Worm (Caenorhabditis elegans) whole organism, late embryonic: ENCODE results near the gene F46H5.2.

Experiments used
- C08G9.2 ChIP-seq: sonication (generic microtip); optimal IDR thresholded peaks from 2 replicates; lab custom pipeline; 2016; ENCODE audit warnings: mild to moderate bottlenecking, missing genetic modification characterization, moderate library complexity, missing compliant biosample characterization
- C38D4.7 ChIP-seq: fragments of 200-800 bp; sonication (Bioruptor generic); optimal IDR thresholded peaks from 2 replicates; lab custom pipeline; 2018; ENCODE audit warnings: mild to moderate bottlenecking, missing genetic modification characterization, moderate library complexity, missing compliant biosample characterization
- F13H6.1 ChIP-seq: sonication (generic microtip); optimal IDR thresholded peaks from 2 replicates; lab custom pipeline; 2016; ENCODE audit warnings: missing genetic modification characterization, missing compliant biosample characterization
- K02D7.2 ChIP-seq: sonication (generic microtip); optimal IDR thresholded peaks from 2 replicates; lab custom pipeline; 2017; ENCODE audit warnings: mild to moderate bottlenecking, missing genetic modification characterization, missing compliant biosample characterization
- K09A11.1 ChIP-seq: sonication (generic microtip); optimal IDR thresholded peaks from 2 replicates; lab custom pipeline; 2017; ENCODE audit warnings: antibody characterized with exemption, mild to moderate bottlenecking, missing genetic modification characterization, missing compliant biosample characterization; ENCODE audit not compliant: insufficient read depth
- T23F11.4 ChIP-seq: fragments of 200-800 bp; sonication (Bioruptor generic); optimal IDR thresholded peaks from 2 replicates; lab custom pipeline; 2018; ENCODE audit warnings: mild to moderate bottlenecking, missing genetic modification characterization, missing compliant biosample characterization
- Y22D7AL.16 ChIP-seq: sonication (generic microtip); optimal IDR thresholded peaks from 2 replicates; lab custom pipeline; 2016; ENCODE audit warnings: missing genetic modification characterization, missing compliant biosample characterization
- ahr-1 ChIP-seq: sonication (generic microtip); optimal IDR thresholded peaks from 2 replicates; lab custom pipeline; 2016; ENCODE audit warnings: missing genetic modification characterization, missing compliant biosample characterization
- ama-1 ChIP-seq: fragments of 150-350 bp; optimal IDR thresholded peaks from 2 replicates; lab custom pipeline; 2014
- ceh-19 ChIP-seq: fragments of 200-800 bp; sonication (Bioruptor generic); optimal IDR thresholded peaks from 2 replicates; lab custom pipeline; 2018; ENCODE audit warnings: mild to moderate bottlenecking, missing genetic modification characterization, missing compliant biosample characterization
- ceh-2 ChIP-seq: sonication (generic microtip); optimal IDR thresholded peaks from 2 replicates; lab custom pipeline; 2016; ENCODE audit warnings: missing genotype, missing genetic modification characterization, missing compliant biosample characterization
- ceh-24 ChIP-seq: sonication (generic microtip); optimal IDR thresholded peaks from 2 replicates; lab custom pipeline; 2016; ENCODE audit warnings: mild to moderate bottlenecking, missing genetic modification characterization, missing compliant biosample characterization
- ceh-30 ChIP-seq: fragments of 150-350 bp; optimal IDR thresholded peaks from 2 replicates; lab custom pipeline; 2014; ENCODE audit warnings: missing biosample characterization, missing genetic modification characterization
- ceh-34 ChIP-seq: sonication (generic microtip); optimal IDR thresholded peaks from 2 replicates; lab custom pipeline; 2016; ENCODE audit warnings: mild to moderate bottlenecking, missing genetic modification characterization, missing compliant biosample characterization
- ceh-45 ChIP-seq: fragments of 200-800 bp; sonication (Bioruptor generic); IDR thresholded peaks from 2 replicates; pipeline ENCODE4 v1.3.6; 2022; ENCODE audit warnings: missing genetic modification reagents, missing genetic modification characterization, missing compliant biosample characterization
- ceh-48 ChIP-seq: sonication (generic microtip); optimal IDR thresholded peaks from 2 replicates; lab custom pipeline; 2016; ENCODE audit warnings: missing genetic modification characterization, inconsistent platforms, missing compliant biosample characterization
- ceh-6 ChIP-seq: fragments of 200-800 bp; sonication (Bioruptor generic); optimal IDR thresholded peaks from 2 replicates; lab custom pipeline; 2018; ENCODE audit warnings: mild to moderate bottlenecking, missing genetic modification characterization, missing compliant biosample characterization
- dmd-4 ChIP-seq: sonication (generic microtip); optimal IDR thresholded peaks from 2 replicates; lab custom pipeline; 2016; ENCODE audit warnings: borderline replicate concordance, missing genetic modification characterization, missing compliant biosample characterization
- elt-4 ChIP-seq: sonication (generic microtip); optimal IDR thresholded peaks from 2 replicates; lab custom pipeline; 2016; ENCODE audit warnings: missing genetic modification characterization, missing compliant biosample characterization
- fax-1 ChIP-seq: sonication (generic microtip); optimal IDR thresholded peaks from 2 replicates; lab custom pipeline; 2016; ENCODE audit warnings: missing genotype, missing genetic modification characterization, missing compliant biosample characterization
- fkh-6 ChIP-seq: sonication (generic microtip); optimal IDR thresholded peaks from 2 replicates; lab custom pipeline; 2016; ENCODE audit warnings: missing genetic modification characterization, missing compliant biosample characterization
- gmeb-2 ChIP-seq: sonication (generic microtip); optimal IDR thresholded peaks from 2 replicates; lab custom pipeline; 2016; ENCODE audit warnings: missing genetic modification characterization, inconsistent platforms, missing compliant biosample characterization
- hlh-13 ChIP-seq: fragments of 200-800 bp; sonication (Bioruptor generic); optimal IDR thresholded peaks from 2 replicates; lab custom pipeline; 2018; ENCODE audit warnings: mild to moderate bottlenecking, missing genetic modification characterization, missing compliant biosample characterization
- hlh-30 ChIP-seq: sonication (generic microtip); optimal IDR thresholded peaks from 2 replicates; lab custom pipeline; 2017; ENCODE audit warnings: antibody characterized with exemption, missing genetic modification characterization, missing compliant biosample characterization; ENCODE audit not compliant: insufficient read depth
- hlh-6 ChIP-seq: sonication (generic microtip); optimal IDR thresholded peaks from 2 replicates; lab custom pipeline; 2016; ENCODE audit warnings: missing genotype, missing genetic modification characterization, missing compliant biosample characterization
- madf-2 ChIP-seq: sonication (generic microtip); optimal IDR thresholded peaks from 2 replicates; lab custom pipeline; 2017; ENCODE audit warnings: missing genetic modification characterization, missing compliant biosample characterization
- mec-3 ChIP-seq: sonication (generic microtip); optimal IDR thresholded peaks from 2 replicates; lab custom pipeline; 2016; ENCODE audit warnings: borderline replicate concordance, missing genetic modification characterization, missing compliant biosample characterization
- nfya-1 ChIP-seq: sonication (generic microtip); optimal IDR thresholded peaks from 2 replicates; lab custom pipeline; 2017; ENCODE audit warnings: missing genetic modification characterization, mild to moderate bottlenecking, missing compliant biosample characterization, antibody characterized with exemption, moderate library complexity
- pat-9 ChIP-seq: fragments of 200-800 bp; sonication (Bioruptor generic); optimal IDR thresholded peaks from 2 replicates; lab custom pipeline; 2018; ENCODE audit warnings: mild to moderate bottlenecking, missing genetic modification characterization, moderate library complexity, missing compliant biosample characterization
- pax-1 ChIP-seq: fragments of 150-350 bp; optimal IDR thresholded peaks from 2 replicates; lab custom pipeline; 2014; ENCODE audit warnings: missing biosample characterization, missing genetic modification characterization
- pqm-1 ChIP-seq: sonication (generic microtip); optimal IDR thresholded peaks from 2 replicates; lab custom pipeline; 2016; ENCODE audit warnings: missing genetic modification characterization, missing compliant biosample characterization
- pros-1 ChIP-seq: fragments of 150-350 bp; optimal IDR thresholded peaks from 2 replicates; lab custom pipeline; 2014; ENCODE audit warnings: missing biosample characterization, missing genetic modification reagents, missing genetic modification characterization
- ref-2 ChIP-seq: sonication (generic microtip); optimal IDR thresholded peaks from 2 replicates; lab custom pipeline; 2016; ENCODE audit warnings: missing genetic modification characterization, missing compliant biosample characterization
- rnt-1 ChIP-seq: sonication (generic microtip); optimal IDR thresholded peaks from 2 replicates; lab custom pipeline; 2016; ENCODE audit warnings: missing genetic modification characterization, missing compliant biosample characterization
- sdc-2 ChIP-seq: sonication (generic microtip); optimal IDR thresholded peaks from 2 replicates; lab custom pipeline; 2016; ENCODE audit warnings: missing genotype, missing genetic modification characterization, missing compliant biosample characterization
- sox-2 ChIP-seq: fragments of 200-800 bp; sonication (Bioruptor generic); IDR thresholded peaks from 2 replicates; pipeline ENCODE4 v1.3.6; 2022; ENCODE audit warnings: missing genetic modification reagents, missing genetic modification characterization, missing compliant biosample characterization
- sox-4 ChIP-seq: sonication (generic microtip); optimal IDR thresholded peaks from 2 replicates; lab custom pipeline; 2017; ENCODE audit warnings: mild to moderate bottlenecking, missing genetic modification characterization, inconsistent platforms, missing compliant biosample characterization
- tbx-2 ChIP-seq: sonication (generic microtip); optimal IDR thresholded peaks from 2 replicates; lab custom pipeline; 2016; ENCODE audit warnings: missing genetic modification characterization, missing compliant biosample characterization
- tbx-7 ChIP-seq: sonication (generic microtip); optimal IDR thresholded peaks from 2 replicates; lab custom pipeline; 2016; ENCODE audit warnings: missing genotype, missing genetic modification characterization, missing compliant biosample characterization
- ttx-3 ChIP-seq: sonication (generic microtip); optimal IDR thresholded peaks from 2 replicates; lab custom pipeline; 2016; ENCODE audit warnings: missing genetic modification reagents, missing genetic modification characterization, missing compliant biosample characterization
- unc-3 ChIP-seq, 2 experiments: fragments of 200-800 bp in 1 of 2; sonication (Bioruptor generic) in 1 of 2; sonication (generic microtip) in 1 of 2; conservative IDR thresholded peaks in 1 of 2; optimal IDR thresholded peaks in 1 of 2; 2 replicates each; pipeline versions ENCODE4 v1.3.6 to Lab custom; 2016 to 2022; ENCODE audit warnings: missing compliant biosample characterization in 2 of 2, missing genetic modification characterization in 2 of 2, missing genetic modification reagents in 1 of 2
- unc-55 ChIP-seq: sonication (generic microtip); optimal IDR thresholded peaks from 2 replicates; lab custom pipeline; 2017; ENCODE audit warnings: missing biosample characterization, missing genetic modification reagents, missing genetic modification characterization
- unc-86 ChIP-seq: sonication (generic microtip); optimal IDR thresholded peaks from 2 replicates; lab custom pipeline; 2016; ENCODE audit warnings: missing genetic modification characterization, missing compliant biosample characterization

F46H5.2 gene

ce11 chrX:7254558-7254957 lies 10.9 kb upstream of the F46H5.2 start, which contains the start of gene F46H5.4 (continued):
- TF ChIP-seq ref-2 (peak; percentile 49), ceh-2 (tag; lab: Kevin White, UChicago) (peak; percentile 4), dmd-4 (peak; percentile 29), ceh-19 (GFP tag; lab: Kevin White, UChicago) (peak; percentile 35), fkh-6 (tag; lab: Kevin White, UChicago) (no peak)

- TF ChIP-seq fkh-6 (tag; lab: Kevin White, UChicago): no peak
- no peak for TF ChIP-seq ceh-34
- no peak for TF ChIP-seq K09A11.1 (tag; lab: Kevin White, UChicago)
- no peak for TF ChIP-seq gmeb-2 (tag; lab: Kevin White, UChicago)
- TF ChIP-seq rnt-1 (tag; lab: Kevin White, UChicago): no peak
- TF ChIP-seq tbx-2 (tag; lab: Kevin White, UChicago): no peak
- no peak for TF ChIP-seq ama-1
- TF ChIP-seq elt-4 (tag; lab: Kevin White, UChicago): no peak
- no peak for TF ChIP-seq mec-3 (tag; lab: Kevin White, UChicago)
- TF ChIP-seq fax-1 (tag; lab: Kevin White, UChicago): no peak
These were observed 8.6 kb upstream of the F46H5.2 start, which contains the start of gene F46H5.5 for ce11 chrX:7256891-7257290. TSS of gene F46H5.5 (minus strand) at chrX:7256991.

- TF ChIP-seq sox-4 (tag; lab: Kevin White, UChicago): no peak
- TF ChIP-seq sdc-2 (tag; lab: Kevin White, UChicago): no peak
- TF ChIP-seq pros-1 (tag; lab: Kevin White, UChicago): no peak
- no peak for TF ChIP-seq K02D7.2 (tag; lab: Kevin White, UChicago)
- no peak for TF ChIP-seq ttx-3 (tag; lab: Kevin White, UChicago)
- no peak for TF ChIP-seq nfya-1
- no peak for TF ChIP-seq pax-1 (tag; lab: Kevin White, UChicago)
- TF ChIP-seq hlh-30 (tag; lab: Kevin White, UChicago): no peak
- no peak for TF ChIP-seq F13H6.1
- TF ChIP-seq hlh-6 (tag; lab: Kevin White, UChicago): no peak
- no peak for TF ChIP-seq ceh-24
- no peak for TF ChIP-seq pqm-1
- TF ChIP-seq ahr-1 (tag; lab: Kevin White, UChicago): no peak
- no peak for TF ChIP-seq madf-2 (tag; lab: Kevin White, UChicago)
- TF ChIP-seq sox-2 (GFP tag; lab: Robert Waterston, UW): no peak
- no peak for TF ChIP-seq unc-86
- TF ChIP-seq Y22D7AL.16 (tag; lab: Kevin White, UChicago): no peak
These were observed 5.0 kb upstream of the F46H5.2 start, which contains the start of gene lact-1 for ce11 chrX:7260327-7261019. TSS of gene lact-1 (minus strand) at chrX:7260377.

ce11 chrX:7264591-7265306 lies 699 bp upstream of the F46H5.2 start:
- TF ChIP-seq unc-3 (GFP tag; conservative IDR thresholded peaks at IDR 0.05; lab: Robert Waterston, UW): no peak
- TF ChIP-seq unc-3 (tag; optimal IDR thresholded peaks at IDR 0.05; lab: Kevin White, UChicago): peak; percentile 29
- TF ChIP-seq ceh-48 (tag; lab: Kevin White, UChicago): no peak
- peak; percentile 69 for TF ChIP-seq ceh-2 (tag; lab: Kevin White, UChicago)
- no peak; the same call in 1 of the 2 replicates for TF ChIP-seq sox-2 (GFP tag; lab: Robert Waterston, UW)
- peak; percentile 84 for TF ChIP-seq ref-2
- TF ChIP-seq sdc-2 (tag; lab: Kevin White, UChicago): peak; percentile 88
- TF ChIP-seq pat-9 (tag; lab: Kevin White, UChicago): peak; percentile 38
- no peak for TF ChIP-seq ceh-45 (GFP tag; lab: Robert Waterston, UW)
- no peak for TF ChIP-seq fax-1 (tag; lab: Kevin White, UChicago)
- TF ChIP-seq elt-4 (tag; lab: Kevin White, UChicago): no peak
- TF ChIP-seq C08G9.2 (tag; lab: Kevin White, UChicago): peak; percentile 69
- TF ChIP-seq ceh-30 (tag; lab: Kevin White, UChicago): no peak
- no peak for TF ChIP-seq pax-1 (tag; lab: Kevin White, UChicago)
- TF ChIP-seq tbx-7 (tag; lab: Kevin White, UChicago): peak; percentile 6
- no peak for TF ChIP-seq ttx-3 (tag; lab: Kevin White, UChicago)
- TF ChIP-seq unc-55: peak; percentile 44
- no peak for TF ChIP-seq mec-3 (tag; lab: Kevin White, UChicago)
- TF ChIP-seq hlh-13 (GFP tag; lab: Kevin White, UChicago): no peak
- TF ChIP-seq pros-1 (tag; lab: Kevin White, UChicago): peak; percentile 57
- peak; percentile 9 for TF ChIP-seq ceh-6
- TF ChIP-seq C38D4.7 (GFP tag; lab: Kevin White, UChicago): peak; percentile 3
- peak; percentile 56 for TF ChIP-seq K09A11.1 (tag; lab: Kevin White, UChicago)
- TF ChIP-seq T23F11.4 (GFP tag; lab: Kevin White, UChicago): no peak
